Fruit fly (Drosophila melanogaster): ENCODE measurements around the gene CG14397.

DNA sequence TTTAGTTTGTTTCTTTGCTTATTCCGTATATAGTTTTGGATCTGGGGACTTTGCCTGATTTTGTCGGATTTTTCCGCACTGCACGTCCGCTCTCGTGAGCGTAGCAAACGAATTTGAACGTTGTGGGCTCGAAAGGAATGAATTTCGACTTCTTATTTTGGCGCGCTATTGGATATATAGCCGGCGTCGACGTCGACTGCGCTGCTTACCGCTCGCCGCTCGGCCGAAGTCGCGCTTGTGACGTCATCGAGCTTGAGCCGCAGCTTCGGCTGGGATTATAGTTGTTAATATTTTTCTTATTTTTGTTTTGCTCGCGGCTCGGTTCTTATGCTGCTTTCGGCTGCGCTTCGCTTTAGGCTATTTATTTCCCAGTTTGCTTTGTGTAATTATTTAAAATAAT lies 21.3 kb upstream of the CG14397 start:
- no peak for TF ChIP-seq CG3919 (GFP tag; optimal IDR thresholded peaks at IDR 0.05)
- TF ChIP-seq CG1621 (tag; optimal IDR thresholded peaks at IDR 0.05), result no peak
- no peak for TF ChIP-seq spab (GFP tag; optimal IDR thresholded peaks at IDR 0.05)
- TF ChIP-seq svp (GFP tag), result no peak
- no peak for TF ChIP-seq CG15336 (GFP tag; IDR thresholded peaks at IDR 0.05)
- TF ChIP-seq Sox102F (GFP tag; optimal IDR thresholded peaks at IDR 0.05), result no peak
- TF ChIP-seq Hr38 (GFP tag; optimal IDR thresholded peaks at IDR 0.05), result no peak
- TF ChIP-seq CG3032 (tag; optimal IDR thresholded peaks at IDR 0.05), result no peak
- TF ChIP-seq achi (GFP tag; optimal IDR thresholded peaks at IDR 0.05), result no peak
- no peak for TF ChIP-seq CG10669 (GFP tag; optimal IDR thresholded peaks at IDR 0.05)
- TF ChIP-seq Hr4 (GFP tag; optimal IDR thresholded peaks at IDR 0.05), result no peak
- no peak for TF ChIP-seq net (GFP tag; optimal IDR thresholded peaks at IDR 0.05)
- TF ChIP-seq esn (GFP tag; optimal IDR thresholded peaks at IDR 0.05), result no peak
- no peak for TF ChIP-seq Gug (GFP tag; IDR thresholded peaks at IDR 0.05)
